Fruit fly (Drosophila melanogaster) whole organism, embryonic: Measurements from ENCODE around the gene Argl.

Source experiments
- CG10462 ChIP-seq: fragments of 200-800 bp; sonication (Bioruptor generic); optimal IDR thresholded peaks from 2 replicates; lab custom pipeline; 2016; ENCODE audit warnings: missing biosample characterization, missing genetic modification characterization
- CG10959 ChIP-seq: fragments of 200-800 bp; sonication (Bioruptor generic); IDR thresholded peaks from 2 replicates; pipeline ENCODE4 v1.3.6; 2022; ENCODE audit warnings: missing biosample characterization, missing genetic modification characterization
- CG11560 ChIP-seq: fragments of 200-800 bp; sonication (Bioruptor generic); IDR thresholded peaks from 3 replicates; pipeline ENCODE4 v1.3.6; 2022; ENCODE audit warnings: missing biosample characterization, missing genetic modification characterization
- CG11695 ChIP-seq: fragments of 200-800 bp; sonication (Bioruptor generic); IDR thresholded peaks from 3 replicates; pipeline ENCODE4 v1.3.6; 2022; ENCODE audit warnings: missing biosample characterization, missing genetic modification characterization
- CG12104 ChIP-seq: fragments of 200-800 bp; sonication (Bioruptor generic); optimal IDR thresholded peaks from 3 replicates; lab custom pipeline; 2016; ENCODE audit warnings: missing biosample characterization, missing genetic modification characterization
- CG12299 ChIP-seq: fragments of 200-800 bp; sonication (Bioruptor generic); optimal IDR thresholded peaks from 2 replicates; lab custom pipeline; 2018; ENCODE audit warnings: missing biosample characterization, mild to moderate bottlenecking, missing genetic modification characterization
- CG12391 ChIP-seq: fragments of 200-800 bp; sonication (Bioruptor generic); optimal IDR thresholded peaks from 3 replicates; lab custom pipeline; 2018; ENCODE audit warnings: missing biosample characterization, mild to moderate bottlenecking, missing genetic modification characterization, moderate library complexity
- CG1602 ChIP-seq: fragments of 200-800 bp; sonication (Bioruptor generic); optimal IDR thresholded peaks from 3 replicates; lab custom pipeline; 2016; ENCODE audit warnings: missing biosample characterization, missing genetic modification characterization
- CG17568 ChIP-seq: fragments of 200-800 bp; sonication (Bioruptor generic); optimal IDR thresholded peaks from 2 replicates; lab custom pipeline; 2018; ENCODE audit warnings: missing biosample characterization, mild to moderate bottlenecking, missing genetic modification characterization, moderate library complexity
- CG2889 ChIP-seq: fragments of 200-800 bp; sonication (Bioruptor generic); IDR thresholded peaks from 3 replicates; pipeline ENCODE4 v1.3.6; 2022; ENCODE audit warnings: missing biosample characterization, missing genetic modification characterization
- CG3065 ChIP-seq: fragments of 200-800 bp; sonication (Bioruptor generic); optimal IDR thresholded peaks from 2 replicates; lab custom pipeline; 2016; ENCODE audit warnings: missing biosample characterization, missing genetic modification characterization
- CG31441 ChIP-seq: fragments of 200-800 bp; sonication (Bioruptor generic); IDR thresholded peaks from 2 replicates; pipeline ENCODE4 v1.3.6; 2022; ENCODE audit warnings: missing biosample characterization, missing genetic modification characterization
- CG32532 ChIP-seq: fragments of 200-800 bp; sonication (Bioruptor generic); IDR thresholded peaks from 2 replicates; pipeline ENCODE4 v1.3.6; 2022; ENCODE audit warnings: missing biosample characterization, missing genetic modification characterization
- CG32767 ChIP-seq: fragments of 200-800 bp; sonication (Bioruptor generic); IDR thresholded peaks from 2 replicates; pipeline ENCODE4 v1.3.6; 2022; ENCODE audit warnings: missing biosample characterization, missing genetic modification characterization
- CG33557 ChIP-seq: fragments of 200-800 bp; sonication (Bioruptor generic); optimal IDR thresholded peaks from 2 replicates; lab custom pipeline; 2019; ENCODE audit warnings: missing biosample characterization, mild to moderate bottlenecking, missing genetic modification characterization, moderate library complexity
- CG34376 ChIP-seq: fragments of 200-800 bp; sonication (Bioruptor generic); optimal IDR thresholded peaks from 2 replicates; lab custom pipeline; 2018; ENCODE audit warnings: missing biosample characterization, mild to moderate bottlenecking, missing genetic modification characterization
- CG34422 ChIP-seq: fragments of 200-800 bp; sonication (Bioruptor generic); IDR thresholded peaks from 3 replicates; pipeline ENCODE4 v1.3.6; 2022; ENCODE audit warnings: missing biosample characterization, missing genetic modification characterization
- CG6765 ChIP-seq: fragments of 200-800 bp; sonication (Bioruptor generic); optimal IDR thresholded peaks from 3 replicates; lab custom pipeline; 2017; ENCODE audit warnings: missing biosample characterization, mild to moderate bottlenecking, missing genetic modification characterization
- CG8281 ChIP-seq: fragments of 200-800 bp; sonication (Bioruptor generic); optimal IDR thresholded peaks from 2 replicates; lab custom pipeline; 2018; ENCODE audit warnings: missing biosample characterization, mild to moderate bottlenecking, missing genetic modification characterization, moderate library complexity
- CG8359 ChIP-seq: fragments of 200-800 bp; sonication (Bioruptor generic); optimal IDR thresholded peaks from 2 replicates; lab custom pipeline; 2017; ENCODE audit warnings: missing biosample characterization, mild to moderate bottlenecking, missing genetic modification characterization, borderline replicate concordance
- CG8944 ChIP-seq: fragments of 200-800 bp; sonication (Bioruptor generic); optimal IDR thresholded peaks from 3 replicates; lab custom pipeline; 2016; ENCODE audit warnings: missing biosample characterization, missing genetic modification characterization
- CG9437 ChIP-seq: fragments of 200-800 bp; sonication (Bioruptor generic); optimal IDR thresholded peaks from 2 replicates; lab custom pipeline; 2018; ENCODE audit warnings: missing biosample characterization, mild to moderate bottlenecking, missing genetic modification characterization
- CHES-1-like ChIP-seq: fragments of 200-800 bp; sonication (Bioruptor generic); optimal IDR thresholded peaks from 2 replicates; lab custom pipeline; 2016; ENCODE audit warnings: missing biosample characterization, missing genetic modification characterization
- Dek ChIP-seq: fragments of 200-800 bp; sonication (Bioruptor generic); optimal IDR thresholded peaks from 3 replicates; lab custom pipeline; 2019; ENCODE audit warnings: missing biosample characterization, mild to moderate bottlenecking, missing genetic modification characterization, moderate library complexity
- Ets65A ChIP-seq: fragments of 200-800 bp; sonication (Bioruptor generic); peaks from one replicate; lab custom pipeline; 2016; ENCODE audit warnings: missing biosample characterization, missing genetic modification characterization
- GATAe ChIP-seq: fragments of 200-800 bp; sonication (Bioruptor generic); conservative IDR thresholded peaks from 2 replicates; pipeline ENCODE4 v1.3.6; 2022; ENCODE audit warnings: missing biosample characterization, missing genetic modification characterization
- HLH4C ChIP-seq: fragments of 200-800 bp; sonication (Bioruptor generic); IDR thresholded peaks from 3 replicates; pipeline ENCODE4 v1.3.6; 2022; ENCODE audit warnings: missing biosample characterization, missing genetic modification characterization; ENCODE audit not compliant: partially characterized antibody
- Jarid2 ChIP-seq: fragments of 200-800 bp; sonication (Bioruptor generic); optimal IDR thresholded peaks from 3 replicates; lab custom pipeline; 2017; ENCODE audit warnings: mild to moderate bottlenecking, missing biosample characterization, missing genetic modification reagents, missing genetic modification characterization
- MTF-1 ChIP-seq: fragments of 200-800 bp; sonication (Bioruptor generic); optimal IDR thresholded peaks from 2 replicates; lab custom pipeline; 2018; ENCODE audit warnings: missing biosample characterization, mild to moderate bottlenecking, missing genetic modification characterization, borderline replicate concordance
- Med ChIP-seq: fragments of 200-800 bp; sonication (Bioruptor generic); peaks from one replicate; lab custom pipeline; 2016; ENCODE audit warnings: missing biosample characterization, missing genetic modification characterization, mild to moderate bottlenecking, inconsistent platforms, moderate library complexity
- Meics ChIP-seq: fragments of 200-800 bp; sonication (Bioruptor generic); optimal IDR thresholded peaks from 2 replicates; lab custom pipeline; 2017; ENCODE audit warnings: missing biosample characterization, mild to moderate bottlenecking, missing genetic modification characterization
- br ChIP-seq: fragments of >200 bp; optimal IDR thresholded peaks from 2 replicates; lab custom pipeline; 2017
- cg ChIP-seq: fragments of 200-800 bp; sonication (Bioruptor generic); optimal IDR thresholded peaks from 3 replicates; lab custom pipeline; 2019; ENCODE audit warnings: missing biosample characterization, mild to moderate bottlenecking, missing genetic modification characterization, moderate library complexity
- chinmo ChIP-seq: fragments of 200-800 bp; sonication (Bioruptor generic); IDR thresholded peaks from 4 replicates; pipeline ENCODE4 v1.3.6; 2022; ENCODE audit warnings: missing biosample characterization, missing genetic modification characterization; ENCODE audit not compliant: partially characterized antibody
- exex ChIP-seq: fragments of 200-800 bp; sonication (Bioruptor generic); optimal IDR thresholded peaks from 4 replicates; lab custom pipeline; 2018; ENCODE audit warnings: missing biosample characterization, mild to moderate bottlenecking, missing genetic modification characterization, moderate library complexity
- gcm ChIP-seq: fragments of 200-800 bp; sonication (Bioruptor generic); optimal IDR thresholded peaks from 2 replicates; lab custom pipeline; 2019; ENCODE audit warnings: missing biosample characterization, mild to moderate bottlenecking, missing genetic modification characterization, moderate library complexity
- gcm2 ChIP-seq: fragments of 200-800 bp; sonication (Bioruptor generic); optimal IDR thresholded peaks from 2 replicates; lab custom pipeline; 2016; ENCODE audit warnings: missing biosample characterization, missing genetic modification characterization
- grn ChIP-seq: fragments of 200-800 bp; sonication (Bioruptor generic); optimal IDR thresholded peaks from 3 replicates; lab custom pipeline; 2017; ENCODE audit warnings: missing biosample characterization, missing genetic modification characterization
- inv ChIP-seq: fragments of 200-800 bp; sonication (Bioruptor generic); IDR thresholded peaks from 2 replicates; pipeline ENCODE4 v1.3.6; 2022; ENCODE audit warnings: missing biosample characterization, missing genetic modification characterization; ENCODE audit not compliant: partially characterized antibody
- jumu ChIP-seq: fragments of 200-800 bp; sonication (Bioruptor generic); optimal IDR thresholded peaks from 3 replicates; lab custom pipeline; 2016; ENCODE audit warnings: missing biosample characterization, missing genetic modification characterization
- lab ChIP-seq: fragments of 200-800 bp; sonication (Bioruptor generic); optimal IDR thresholded peaks from 3 replicates; lab custom pipeline; 2017; ENCODE audit warnings: missing biosample characterization, missing genetic modification characterization, mild to moderate bottlenecking, moderate library complexity, missing genetic modification reagents
- mirr ChIP-seq: fragments of 200-800 bp; sonication (Bioruptor generic); optimal IDR thresholded peaks from 3 replicates; lab custom pipeline; 2018; ENCODE audit warnings: missing biosample characterization, mild to moderate bottlenecking, missing genetic modification characterization
- ro ChIP-seq: fragments of 200-800 bp; sonication (Bioruptor generic); IDR thresholded peaks from 2 replicates; pipeline ENCODE4 v1.3.6; 2022; ENCODE audit warnings: missing biosample characterization, missing genetic modification characterization
- sens ChIP-seq: fragments of 200-800 bp; sonication (Bioruptor generic); peaks from one replicate; lab custom pipeline; 2016; ENCODE audit warnings: missing biosample characterization, missing genetic modification characterization
- sisA ChIP-seq: fragments of 200-800 bp; sonication (Bioruptor generic); IDR thresholded peaks from 2 replicates; pipeline ENCODE4 v1.3.6; 2022; ENCODE audit warnings: missing biosample characterization, missing genetic modification characterization
- sr ChIP-seq: fragments of 200-800 bp; sonication (Bioruptor generic); IDR thresholded peaks from 3 replicates; pipeline ENCODE4 v1.3.6; 2022; ENCODE audit warnings: missing biosample characterization, missing genetic modification characterization
- tap ChIP-seq: fragments of 200-800 bp; optimal IDR thresholded peaks from 3 replicates; lab custom pipeline; 2019; ENCODE audit warnings: missing biosample characterization, mild to moderate bottlenecking, missing genetic modification characterization, moderate library complexity
- vnd ChIP-seq: fragments of 200-800 bp; sonication (Bioruptor generic); IDR thresholded peaks from 3 replicates; pipeline ENCODE4 v1.3.6; 2022; ENCODE audit warnings: missing biosample characterization, missing genetic modification characterization; ENCODE audit not compliant: partially characterized antibody
- zen ChIP-seq: fragments of 200-800 bp; sonication (Bioruptor generic); optimal IDR thresholded peaks from 3 replicates; lab custom pipeline; 2018; ENCODE audit warnings: missing biosample characterization, mild to moderate bottlenecking, missing genetic modification characterization, moderate library complexity

Gene Argl

DNA sequence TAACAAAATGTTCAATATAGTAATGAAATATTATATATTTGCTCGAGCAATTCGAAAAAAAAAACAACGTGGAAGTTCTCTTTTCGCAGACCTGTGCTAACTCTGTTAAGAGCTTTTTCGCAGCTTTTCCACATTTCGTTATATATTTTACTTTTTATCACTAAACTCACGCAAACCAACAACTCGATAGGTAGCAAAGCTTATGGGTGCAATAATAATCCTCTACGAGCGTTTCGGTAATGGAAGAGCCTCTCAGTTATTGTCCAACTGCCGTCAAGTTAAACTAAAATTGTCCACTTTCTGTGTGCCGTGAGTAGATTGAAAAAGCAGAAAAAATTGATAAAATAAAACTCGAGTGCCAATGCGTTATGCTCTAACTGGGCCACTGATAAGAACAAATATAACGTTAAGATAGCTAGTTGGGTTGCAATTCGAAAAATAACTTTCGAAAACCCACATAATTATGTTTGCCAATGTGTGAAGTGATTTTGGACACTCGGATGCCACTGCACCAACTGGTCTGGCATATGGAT, 8.1 kb downstream of the Argl start, which contains the start of gene Tsp29Fa:
Tsp29Fa (plus strand) TSS at position 253 of the 533 bp plus-strand sequence.
- TF ChIP-seq CG8281 (tag; lab: Kevin White, UChicago) (peak; percentile 23), ro (GFP tag; lab: Robert Waterston, UW) (no peak), exex (tag; lab: Kevin White, UChicago) (peak; percentile 64), lab (peak; percentile 0), gcm2 (GFP tag; lab: Kevin White, UChicago) (no peak), Ets65A (GFP tag; lab: Kevin White, UChicago) (peak; percentile 57), mirr (GFP tag; lab: Kevin White, UChicago) (no peak), CG33557 (no peak), jumu (no peak), grn (peak; percentile 80), HLH4C (GFP tag; lab: Robert Waterston, UW) (no peak), cg (GFP tag; lab: Kevin White, UChicago) (no peak), CG2889 (no peak), Jarid2 (GFP tag; lab: Kevin White, UChicago) (peak; percentile 17), CG1602 (no peak), chinmo (GFP tag; lab: Robert Waterston, UW) (0 out of 4 replicates have a peak, but pooled peaks have one; percentile 45), tap (tag; lab: Kevin White, UChicago) (no peak), CG8944 (GFP tag; lab: Kevin White, UChicago) (no peak), sisA (GFP tag; lab: Robert Waterston, UW) (no peak), CG12391 (tag; lab: Kevin White, UChicago) (no peak), vnd (GFP tag; lab: Robert Waterston, UW) (0 out of 3 replicates have a peak, but pooled peaks have one; percentile 33), CHES-1-like (GFP tag; lab: Kevin White, UChicago) (no peak), CG34376 (GFP tag; lab: Kevin White, UChicago) (peak; percentile 71), br (no peak), GATAe (GFP tag; lab: Robert Waterston, UW) (peak; percentile 40; the same call in 1 of the 2 replicates), Dek (tag; lab: Kevin White, UChicago) (no peak), Med (GFP tag; lab: Kevin White, UChicago) (peak; percentile 9), CG10959 (GFP tag; lab: Robert Waterston, UW) (no peak), MTF-1 (GFP tag; lab: Kevin White, UChicago) (no peak), CG12299 (tag; lab: Kevin White, UChicago) (no peak)

DNA sequence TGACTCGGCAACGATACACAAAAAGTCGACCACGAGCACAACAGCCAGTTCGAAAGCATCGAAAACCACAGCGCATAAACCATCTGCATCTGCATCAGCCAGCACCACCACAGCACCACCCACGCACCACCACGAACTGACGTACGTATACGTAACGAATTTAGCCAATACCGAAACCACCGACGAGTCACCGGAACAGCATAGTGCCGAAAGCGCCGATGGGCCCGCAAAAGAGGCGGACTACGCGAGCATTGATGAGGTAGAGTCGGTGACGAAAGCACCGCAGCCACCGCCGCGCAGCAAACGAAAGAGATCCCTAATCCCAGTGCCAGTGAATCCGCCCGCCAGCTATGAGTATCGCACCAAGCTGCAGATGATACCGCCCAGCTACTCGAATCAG, 10.7 kb downstream of the Argl start:
- TF ChIP-seq inv (GFP tag; lab: Robert Waterston, UW), result no peak
- no peak for TF ChIP-seq CG8944 (GFP tag; lab: Kevin White, UChicago)
- no peak for TF ChIP-seq CG10462 (GFP tag; lab: Kevin White, UChicago)
- no peak for TF ChIP-seq zen (tag; lab: Kevin White, UChicago)
- TF ChIP-seq CG12104, result no peak
- no peak for TF ChIP-seq CG32767 (GFP tag; lab: Robert Waterston, UW)
- TF ChIP-seq gcm (GFP tag; lab: Kevin White, UChicago), result no peak
- TF ChIP-seq Meics (GFP tag; lab: Kevin White, UChicago), result peak; percentile 75
- TF ChIP-seq CG34422 (GFP tag; lab: Robert Waterston, UW), result no peak
- TF ChIP-seq CG31441, result no peak
- no peak for TF ChIP-seq CG32532
- TF ChIP-seq CG3065 (GFP tag; lab: Kevin White, UChicago), result no peak
- TF ChIP-seq CG8359 (GFP tag; lab: Kevin White, UChicago), result no peak
- TF ChIP-seq CG6765 (GFP tag; lab: Kevin White, UChicago), result no peak
- TF ChIP-seq CG11695 (GFP tag; lab: Robert Waterston, UW), result no peak
- TF ChIP-seq CG11560 (tag; lab: Robert Waterston, UW), result no peak
- TF ChIP-seq sens (GFP tag; lab: Kevin White, UChicago), result peak; percentile 9
- TF ChIP-seq CG17568, result no peak
- TF ChIP-seq sr (GFP tag; lab: Robert Waterston, UW), result 0 out of 3 replicates have a peak, but pooled peaks have one; percentile 41
- peak; percentile 78 for TF ChIP-seq CG9437 (GFP tag; lab: Kevin White, UChicago)
